Worm (Caenorhabditis elegans) whole organism, L2 larva: ENCODE data around the gene ire-1.

Experiments
- egl-27 ChIP-seq: sonication (generic microtip); optimal IDR thresholded peaks from 3 replicates; lab custom pipeline; 2017; ENCODE audit warnings: missing biosample characterization, missing genetic modification reagents, missing genetic modification characterization
- nhr-237 ChIP-seq: fragments of 150-350 bp; optimal IDR thresholded peaks from 2 replicates; lab custom pipeline; 2014; ENCODE audit warnings: missing biosample characterization, missing genetic modification characterization
- ztf-4 ChIP-seq: fragments of 150-350 bp; optimal IDR thresholded peaks from 2 replicates; lab custom pipeline; 2014; ENCODE audit warnings: missing biosample characterization, missing genetic modification characterization

ce11 chrII:8099212-8099784 is 25.4 kb downstream of the ire-1 start:
- TF ChIP-seq ztf-4 (tag; lab: Kevin White, UChicago) (no peak), egl-27 (tag; lab: Kevin White, UChicago) (no peak), nhr-237 (no peak)
